Worm (Caenorhabditis elegans): ENCODE measurements around the gene T03E6.9.

Gene T03E6.9

ce11 chrV:16550680-16551079 lies 49.8 kb downstream of the T03E6.9 start, which contains the start of gene srbc-65:
Gene srbc-65 (plus strand): TSS chrV:16550980.
- TF ChIP-seq nhr-28 (tag; optimal IDR thresholded peaks at IDR 0.05) = no peak
- no peak for TF ChIP-seq zag-1 (tag; optimal IDR thresholded peaks at IDR 0.05)
- TF ChIP-seq ceh-82 (tag; optimal IDR thresholded peaks at IDR 0.05) = no peak
- no peak for TF ChIP-seq unc-39 (tag; optimal IDR thresholded peaks at IDR 0.05)
- no peak for TF ChIP-seq sea-2 (GFP tag; optimal IDR thresholded peaks at IDR 0.05)
- no peak for TF ChIP-seq fkh-10 (GFP tag; optimal IDR thresholded peaks at IDR 0.05)
- no peak for TF ChIP-seq hmg-11 (tag; optimal IDR thresholded peaks at IDR 0.05)
- TF ChIP-seq ceh-9 (tag; optimal IDR thresholded peaks at IDR 0.05) = no peak
- TF ChIP-seq nhr-43 (tag; optimal IDR thresholded peaks at IDR 0.05; ENCODE audit: poor library complexity, severe bottlenecking) = no peak
